Fruit fly (Drosophila melanogaster): ENCODE data around the gene Idgf4.

DNA sequence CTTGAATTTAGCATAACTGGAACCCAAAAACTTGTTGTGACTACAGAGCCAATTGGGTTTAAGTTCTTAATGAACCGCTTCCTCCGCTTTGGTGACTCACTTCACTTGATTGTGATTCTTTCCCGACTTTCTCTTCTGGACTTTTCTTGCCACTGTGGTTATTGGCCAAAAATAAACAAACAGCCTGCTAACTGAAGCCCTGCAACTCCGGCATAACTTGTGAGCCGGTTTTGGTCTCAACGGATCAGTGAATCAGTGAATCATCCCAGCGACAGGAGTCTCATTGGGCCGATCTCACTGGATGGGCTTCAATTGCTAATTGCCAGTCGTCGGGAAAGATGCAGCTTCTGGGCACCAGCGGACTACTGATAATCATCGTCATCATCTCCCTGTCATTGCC lies 47.8 kb downstream of the Idgf4 start:
- TF ChIP-seq CTCF (optimal IDR thresholded peaks at IDR 0.05): no peak
- TF ChIP-seq CG8478 (optimal IDR thresholded peaks at IDR 0.05): no peak
